Worm (Caenorhabditis elegans): ENCODE data around the gene dmsr-11.

Gene dmsr-11

ce11 chrV:6758017-6758416, 45.9 kb downstream of the dmsr-11 start, which contains the start of gene dbl-1:
TSS of gene dbl-1 (plus strand) at chrV:6758135.
- TF ChIP-seq nhr-12 (tag; optimal IDR thresholded peaks at IDR 0.05) (no peak), ztf-1 (GFP tag; conservative IDR thresholded peaks at IDR 0.05) (no peak)

ce11 chrV:6753257-6753656, 50.6 kb downstream of the dmsr-11 start:
- TF ChIP-seq mab-5 (tag; optimal IDR thresholded peaks at IDR 0.05) = no peak
- no peak for TF ChIP-seq nhr-23 (tag; optimal IDR thresholded peaks at IDR 0.05)
